Fruit fly (Drosophila melanogaster) S2 (cell line): ENCODE measurements around the gene CG33290.

Experiments
- CG8478 ChIP-seq: fragments of >200 bp; optimal IDR thresholded peaks from 2 replicates; lab custom pipeline; 2018
- CTCF ChIP-seq, 2 experiments: fragments of >200 bp; optimal IDR thresholded peaks; 2 replicates each; lab custom pipeline; 2018

- TF ChIP-seq CG8478 (lab: Kevin White, UChicago) (no peak), CTCF (optimal IDR thresholded peaks at IDR 0.05; lab: Kevin White, UChicago) (no peak)
Measured at dm6 chr3L:21542059-21542458, at the start of gene CG33290.
